Worm (Caenorhabditis elegans): Measurements from ENCODE around the gene W08A12.2.

W08A12.2 gene

DNA sequence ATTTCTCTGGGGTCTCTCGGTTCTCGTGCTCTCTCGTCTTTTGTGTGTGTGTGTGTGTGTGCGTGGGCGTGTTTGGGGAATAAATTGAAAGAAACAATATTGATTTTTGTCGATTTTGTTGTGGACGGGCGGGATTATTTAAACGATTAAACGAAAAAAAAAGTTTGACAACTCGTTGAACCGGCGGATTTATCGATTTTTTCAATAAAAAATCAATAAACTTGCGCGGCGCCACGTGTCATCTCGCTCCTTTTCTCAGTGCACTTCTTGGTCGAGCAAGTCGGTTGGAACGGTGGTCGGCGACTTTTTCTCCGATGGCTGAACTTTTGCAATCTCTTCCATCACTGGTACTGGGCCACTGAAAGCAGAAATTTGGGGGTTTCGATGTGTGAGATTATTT is 27.3 kb upstream of the W08A12.2 start:
- no peak for TF ChIP-seq grh-1 (GFP tag; IDR thresholded peaks at IDR 0.05)
- no peak for TF ChIP-seq jun-1 (tag; optimal IDR thresholded peaks at IDR 0.05)
- no peak for TF ChIP-seq ztf-11 (tag; optimal IDR thresholded peaks at IDR 0.05)
- TF ChIP-seq hlh-17 (GFP tag; optimal IDR thresholded peaks at IDR 0.05; ENCODE audit: borderline replicate concordance), result no peak
- TF ChIP-seq pax-3 (tag; optimal IDR thresholded peaks at IDR 0.05), result no peak
- TF ChIP-seq efl-3 (GFP tag; optimal IDR thresholded peaks at IDR 0.05), result no peak
- peak; percentile 0 for TF ChIP-seq snu-23 (GFP tag; optimal IDR thresholded peaks at IDR 0.05)
- no peak for TF ChIP-seq unc-62 (GFP tag; optimal IDR thresholded peaks at IDR 0.05)
- no peak for TF ChIP-seq xbp-1 (tag; optimal IDR thresholded peaks at IDR 0.05)

DNA sequence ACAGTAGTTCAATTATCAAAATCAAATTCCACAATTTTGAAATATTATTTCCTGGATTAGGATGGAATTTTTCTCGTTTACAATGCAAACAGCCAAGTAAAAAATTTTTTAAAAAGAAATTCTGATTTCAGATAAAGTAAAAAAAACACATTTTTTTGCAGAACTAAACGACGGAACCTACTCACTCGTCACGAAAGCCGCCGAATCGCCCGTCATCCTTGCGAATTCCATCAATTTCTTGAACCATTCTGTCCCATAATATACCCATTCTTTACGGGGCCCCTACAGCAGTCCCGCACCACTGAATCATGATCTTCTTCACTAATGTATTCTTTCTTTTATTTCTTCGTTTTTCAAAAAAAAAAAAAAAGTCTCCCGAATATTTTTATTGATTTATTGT is 26.5 kb upstream of the W08A12.2 start:
- TF ChIP-seq nhr-77 (tag; optimal IDR thresholded peaks at IDR 0.05) (no peak), pqm-1 (tag; optimal IDR thresholded peaks at IDR 0.05) (no peak), fkh-8 (tag; optimal IDR thresholded peaks at IDR 0.05) (peak; percentile 14), rnt-1 (tag; optimal IDR thresholded peaks at IDR 0.05) (no peak), nhr-28 (tag; optimal IDR thresholded peaks at IDR 0.05) (no peak), lsy-2 (tag; optimal IDR thresholded peaks at IDR 0.05) (peak in 1 of 2 experiments; percentile 1), ceh-90 (tag; optimal IDR thresholded peaks at IDR 0.05) (no peak), tbx-2 (tag; optimal IDR thresholded peaks at IDR 0.05) (peak; percentile 8), fos-1 (tag; optimal IDR thresholded peaks at IDR 0.05) (no peak)

DNA sequence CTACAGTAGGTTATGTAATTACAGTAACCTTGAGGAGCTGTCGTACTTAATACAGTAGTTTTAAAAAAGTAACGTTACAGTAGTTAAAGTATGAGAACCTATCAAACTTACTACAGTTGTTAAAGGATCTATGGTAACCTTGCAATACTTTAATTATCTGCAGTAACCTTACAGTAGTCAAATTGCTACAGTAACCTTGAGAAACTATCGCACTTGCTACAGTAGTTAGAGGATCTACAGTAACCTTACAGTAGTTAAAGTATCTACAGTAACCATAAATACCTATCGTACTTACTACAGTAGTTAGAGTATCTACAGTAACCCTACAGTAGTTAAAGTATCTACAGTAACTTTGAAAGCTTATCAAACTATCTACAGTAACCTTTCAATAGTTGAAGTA is 25.9 kb upstream of the W08A12.2 start:
- TF ChIP-seq nhr-76 (tag; optimal IDR thresholded peaks at IDR 0.05) (no peak), dsc-1 (tag; optimal IDR thresholded peaks at IDR 0.05) (no peak), Y116A8C.19 (tag; optimal IDR thresholded peaks at IDR 0.05; ENCODE audit: borderline replicate concordance) (no peak), unc-98 (GFP tag; IDR thresholded peaks at IDR 0.05) (no peak), grh-1 (GFP tag; IDR thresholded peaks at IDR 0.05) (no peak), hpl-2 (GFP tag; optimal IDR thresholded peaks at IDR 0.05) (no peak), ces-1 (GFP tag; optimal IDR thresholded peaks at IDR 0.05) (no peak), rnt-1 (tag; optimal IDR thresholded peaks at IDR 0.05) (no peak), nhr-77 (tag; optimal IDR thresholded peaks at IDR 0.05) (no peak), pax-3 (tag; optimal IDR thresholded peaks at IDR 0.05) (no peak), unc-62 (GFP tag; optimal IDR thresholded peaks at IDR 0.05) (no peak), ztf-11 (tag; optimal IDR thresholded peaks at IDR 0.05) (no peak), ama-1 (optimal IDR thresholded peaks at IDR 0.05) (no peak), mep-1 (tag; optimal IDR thresholded peaks at IDR 0.05) (no peak), nhr-71 (tag; optimal IDR thresholded peaks at IDR 0.05) (no peak), sox-4 (tag; optimal IDR thresholded peaks at IDR 0.05) (no peak), ceh-90 (tag; optimal IDR thresholded peaks at IDR 0.05) (no peak), ceh-8 (GFP tag; optimal IDR thresholded peaks at IDR 0.05) (no peak)

DNA sequence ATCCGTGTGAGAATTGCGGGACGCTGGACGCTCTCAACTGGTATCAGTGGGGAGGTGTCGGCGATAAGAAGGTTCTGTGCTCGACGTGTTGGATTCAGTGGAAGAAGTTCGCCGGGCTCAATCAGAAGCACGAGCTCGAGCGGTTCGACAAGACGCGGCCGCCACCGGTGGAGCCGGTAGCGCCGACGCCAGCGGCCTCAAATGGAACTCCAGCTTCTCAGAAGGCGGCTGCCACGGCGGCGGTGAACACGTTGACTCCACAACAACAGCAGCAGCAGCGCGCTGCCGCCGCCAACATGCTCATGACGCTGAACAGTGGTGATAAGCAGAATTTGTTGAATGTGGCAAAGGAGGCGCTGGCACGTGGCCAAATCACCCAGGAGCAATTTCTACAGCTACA is 21.2 kb upstream of the W08A12.2 start:
- peak; percentile 11 for TF ChIP-seq ceh-8 (GFP tag; optimal IDR thresholded peaks at IDR 0.05)
- no peak for TF ChIP-seq Y116A8C.19 (tag; optimal IDR thresholded peaks at IDR 0.05; ENCODE audit: borderline replicate concordance)

DNA sequence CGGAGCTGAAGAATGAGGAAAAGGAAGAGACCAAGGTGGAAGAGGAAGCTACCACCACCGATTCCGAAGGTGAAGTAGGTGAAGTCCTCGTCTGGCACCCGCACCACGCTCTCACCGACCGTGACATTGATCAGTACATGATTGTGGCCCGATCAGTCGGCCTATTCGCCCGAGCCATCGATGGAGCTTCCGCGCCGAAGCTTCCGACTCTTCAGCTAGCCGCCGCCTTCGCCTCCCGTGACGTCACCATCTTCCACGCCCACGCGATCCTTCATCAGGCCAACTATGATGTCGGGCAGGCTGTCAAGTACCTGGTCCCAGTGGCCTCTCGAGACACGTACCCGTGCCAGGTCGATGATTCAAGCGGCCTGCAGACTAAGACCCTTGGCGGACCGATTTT is 20.5 kb upstream of the W08A12.2 start:
- TF ChIP-seq fkh-8 (tag; optimal IDR thresholded peaks at IDR 0.05) (no peak), xbp-1 (tag; optimal IDR thresholded peaks at IDR 0.05) (no peak), zip-4 (GFP tag; optimal IDR thresholded peaks at IDR 0.05) (no peak), ama-1 (optimal IDR thresholded peaks at IDR 0.05) (no peak), hlh-17 (GFP tag; optimal IDR thresholded peaks at IDR 0.05; ENCODE audit: borderline replicate concordance) (no peak), isw-1 (GFP tag; IDR thresholded peaks at IDR 0.05) (no peak), ceh-90 (tag; optimal IDR thresholded peaks at IDR 0.05) (no peak), Y116A8C.19 (tag; optimal IDR thresholded peaks at IDR 0.05; ENCODE audit: borderline replicate concordance) (no peak), rnt-1 (tag; optimal IDR thresholded peaks at IDR 0.05) (no peak), unc-98 (GFP tag; IDR thresholded peaks at IDR 0.05) (no peak), ceh-82 (tag; optimal IDR thresholded peaks at IDR 0.05) (no peak), nhr-90 (tag; optimal IDR thresholded peaks at IDR 0.05; ENCODE audit: poor library complexity) (no peak)

Data from whole organism, L1 larva.